Worm (Caenorhabditis elegans) whole organism, L1 larva: ENCODE data around the gene cox-10.

Source experiments
- Y116A8C.19 ChIP-seq: sonication (generic microtip); optimal IDR thresholded peaks from 2 replicates; lab custom pipeline; 2016; ENCODE audit warnings: missing compliant biosample characterization, missing genetic modification characterization, borderline replicate concordance
- alr-1 ChIP-seq: fragments of 200-800 bp; sonication (Bioruptor generic); optimal IDR thresholded peaks from 2 replicates; lab custom pipeline; 2018; ENCODE audit warnings: borderline replicate concordance, mild to moderate bottlenecking, missing genetic modification characterization, missing compliant biosample characterization
- aly-2 ChIP-seq: fragments of 150-350 bp; optimal IDR thresholded peaks from 2 replicates; lab custom pipeline; 2014; ENCODE audit warnings: missing biosample characterization, missing genetic modification characterization
- ama-1 ChIP-seq: fragments of 150-350 bp; optimal IDR thresholded peaks from 2 replicates; lab custom pipeline; 2014
- blmp-1 ChIP-seq: fragments of 150-350 bp; optimal IDR thresholded peaks from 2 replicates; lab custom pipeline; 2014; ENCODE audit warnings: missing biosample characterization, missing genetic modification characterization
- ceh-88 ChIP-seq: fragments of 200-800 bp; sonication (Bioruptor generic); IDR thresholded peaks from 2 replicates; pipeline ENCODE4 v1.3.6; 2022; ENCODE audit warnings: missing genetic modification characterization, missing compliant biosample characterization
- ceh-90 ChIP-seq: sonication (generic microtip); optimal IDR thresholded peaks from 2 replicates; lab custom pipeline; 2016; ENCODE audit warnings: missing genetic modification characterization, missing compliant biosample characterization
- ces-1 ChIP-seq: fragments of 150-350 bp; optimal IDR thresholded peaks from 2 replicates; lab custom pipeline; 2014; ENCODE audit warnings: missing biosample characterization, missing genetic modification reagents, missing genetic modification characterization
- dpl-1 ChIP-seq, 3 experiments: fragments of 150-350 bp in 2 of 3; sonication (generic microtip) in 1 of 3; optimal IDR thresholded peaks; 2 replicates each; lab custom pipeline; 2014 to 2017; ENCODE audit warnings: missing biosample characterization in 3 of 3, missing genetic modification characterization in 3 of 3, missing genetic modification reagents in 3 of 3
- dsc-1 ChIP-seq: sonication (generic microtip); optimal IDR thresholded peaks from 2 replicates; lab custom pipeline; 2016; ENCODE audit warnings: mild to moderate bottlenecking, missing genetic modification characterization, missing compliant biosample characterization
- efl-1 ChIP-seq, 4 experiments: fragments of 150-350 bp; optimal IDR thresholded peaks in 3 of 4; peaks in 1 of 4; 1 replicate in 1 of 4; 2 replicates in 3 of 4; lab custom pipeline; 2014; ENCODE audit warnings: missing biosample characterization in 2 of 4, missing genetic modification characterization in 2 of 4, missing genetic modification reagents in 2 of 4
- elt-2 ChIP-seq: sonication (generic microtip); optimal IDR thresholded peaks from 2 replicates; lab custom pipeline; 2016; ENCODE audit warnings: missing genetic modification characterization, mild to moderate bottlenecking, inconsistent platforms, missing compliant biosample characterization, missing genetic modification reagents
- elt-3 ChIP-seq, 6 experiments: fragments of 150-350 bp in 1 of 6; sonication (generic microtip); optimal IDR thresholded peaks; 2 replicates each; lab custom pipeline; 2017 to 2018; ENCODE audit warnings: missing biosample characterization in 6 of 6, missing genetic modification characterization in 6 of 6, inconsistent platforms in 1 of 6
- fkh-4 ChIP-seq: sonication (generic microtip); optimal IDR thresholded peaks from 2 replicates; lab custom pipeline; 2016; ENCODE audit warnings: missing compliant biosample characterization, missing genetic modification characterization, borderline replicate concordance
- fkh-8 ChIP-seq: sonication (generic microtip); optimal IDR thresholded peaks from 2 replicates; lab custom pipeline; 2016; ENCODE audit warnings: mild to moderate bottlenecking, missing genetic modification characterization, missing compliant biosample characterization
- fos-1 ChIP-seq: fragments of 150-350 bp; optimal IDR thresholded peaks from 2 replicates; lab custom pipeline; 2014; ENCODE audit warnings: missing biosample characterization, missing genetic modification characterization
- grh-1 ChIP-seq: fragments of 200-800 bp; sonication (Bioruptor generic); IDR thresholded peaks from 2 replicates; pipeline ENCODE4 v1.3.6; 2022; ENCODE audit warnings: missing genetic modification reagents, missing genetic modification characterization, missing compliant biosample characterization
- hlh-17 ChIP-seq: fragments of 200-800 bp; sonication (Bioruptor generic); optimal IDR thresholded peaks from 2 replicates; lab custom pipeline; 2018; ENCODE audit warnings: missing genetic modification characterization, mild to moderate bottlenecking, missing compliant biosample characterization, moderate library complexity, borderline replicate concordance
- hpl-2 ChIP-seq: fragments of 150-350 bp; optimal IDR thresholded peaks from 2 replicates; lab custom pipeline; 2014; ENCODE audit warnings: missing biosample characterization, missing genetic modification reagents, missing genetic modification characterization
- jun-1 ChIP-seq: fragments of 150-350 bp; optimal IDR thresholded peaks from 2 replicates; lab custom pipeline; 2014; ENCODE audit warnings: missing biosample characterization, missing genetic modification reagents, missing genetic modification characterization
- lin-13 ChIP-seq: fragments of 150-350 bp; optimal IDR thresholded peaks from 2 replicates; lab custom pipeline; 2014; ENCODE audit warnings: missing biosample characterization, missing genetic modification reagents, missing genetic modification characterization
- lin-15B ChIP-seq: fragments of 150-350 bp; sonication (generic microtip); optimal IDR thresholded peaks from 3 replicates; lab custom pipeline; 2014; ENCODE audit warnings: missing biosample characterization, missing genetic modification characterization
- lin-35 ChIP-seq, 2 experiments: fragments of 150-350 bp; optimal IDR thresholded peaks; 2 replicates each; lab custom pipeline; 2014; ENCODE audit warnings: missing biosample characterization in 2 of 2, missing genetic modification characterization in 2 of 2, missing genetic modification reagents in 2 of 2
- lir-3 ChIP-seq: sonication (generic microtip); optimal IDR thresholded peaks from 2 replicates; lab custom pipeline; 2016; ENCODE audit warnings: mild to moderate bottlenecking, missing genetic modification characterization, moderate library complexity, missing compliant biosample characterization; ENCODE audit not compliant: poor library complexity
- lsy-2 ChIP-seq, 2 experiments: fragments of 150-350 bp; optimal IDR thresholded peaks; 2 replicates each; lab custom pipeline; 2014; ENCODE audit warnings: missing biosample characterization in 2 of 2, missing genetic modification characterization in 2 of 2
- mab-9 ChIP-seq: fragments of 200-800 bp; sonication (Bioruptor generic); IDR thresholded peaks from 2 replicates; pipeline ENCODE4 v1.3.6; 2022; ENCODE audit warnings: missing genetic modification reagents, missing genetic modification characterization, missing compliant biosample characterization
- mdl-1 ChIP-seq, 2 experiments: fragments of 150-350 bp; optimal IDR thresholded peaks; 2 replicates each; lab custom pipeline; 2014 to 2017; ENCODE audit warnings: missing biosample characterization in 2 of 2, missing genetic modification characterization in 2 of 2, inconsistent platforms in 1 of 2
- nhr-11 ChIP-seq: fragments of 150-350 bp; optimal IDR thresholded peaks from 2 replicates; lab custom pipeline; 2014; ENCODE audit warnings: missing biosample characterization, missing genetic modification characterization
- nhr-12 ChIP-seq: sonication (generic microtip); optimal IDR thresholded peaks from 2 replicates; lab custom pipeline; 2017; ENCODE audit warnings: missing biosample characterization, missing genetic modification characterization
- nhr-19 ChIP-seq: fragments of 200-800 bp; sonication (Bioruptor generic); conservative IDR thresholded peaks from 2 replicates; pipeline ENCODE4 v1.3.6; 2022; ENCODE audit warnings: missing genetic modification characterization, missing compliant biosample characterization
- nhr-237 ChIP-seq: fragments of 150-350 bp; optimal IDR thresholded peaks from 2 replicates; lab custom pipeline; 2014; ENCODE audit warnings: missing biosample characterization, missing genetic modification characterization
- nhr-47 ChIP-seq: sonication (generic microtip); optimal IDR thresholded peaks from 2 replicates; lab custom pipeline; 2016; ENCODE audit warnings: mild to moderate bottlenecking, missing genetic modification characterization, moderate library complexity, missing compliant biosample characterization
- nhr-71 ChIP-seq: sonication (generic microtip); optimal IDR thresholded peaks from 2 replicates; lab custom pipeline; 2016; ENCODE audit warnings: mild to moderate bottlenecking, missing genetic modification characterization, moderate library complexity, missing compliant biosample characterization
- nhr-77 ChIP-seq: fragments of 150-350 bp; optimal IDR thresholded peaks from 2 replicates; lab custom pipeline; 2014; ENCODE audit warnings: missing biosample characterization, missing genetic modification characterization
- nhr-85 ChIP-seq: sonication (generic microtip); peaks from one replicate; lab custom pipeline; 2016; ENCODE audit warnings: missing genetic modification characterization, inconsistent platforms, missing compliant biosample characterization
- pag-3 ChIP-seq: sonication (generic microtip); optimal IDR thresholded peaks from 2 replicates; lab custom pipeline; 2017; ENCODE audit warnings: missing genetic modification characterization, mild to moderate bottlenecking, missing compliant biosample characterization, antibody characterized with exemption, borderline replicate concordance; ENCODE audit not compliant: insufficient read depth
- pax-3 ChIP-seq: fragments of 200-800 bp; sonication (Bioruptor generic); optimal IDR thresholded peaks from 2 replicates; lab custom pipeline; 2018; ENCODE audit warnings: mild to moderate bottlenecking, missing genetic modification characterization, moderate library complexity, missing compliant biosample characterization
- pqm-1 ChIP-seq: sonication (generic microtip); optimal IDR thresholded peaks from 3 replicates; lab custom pipeline; 2017; ENCODE audit warnings: missing biosample characterization, missing genetic modification characterization
- rnt-1 ChIP-seq: sonication (generic microtip); optimal IDR thresholded peaks from 2 replicates; lab custom pipeline; 2016; ENCODE audit warnings: mild to moderate bottlenecking, missing genetic modification characterization, moderate library complexity, missing compliant biosample characterization
- skn-1 ChIP-seq: fragments of 150-350 bp; optimal IDR thresholded peaks from 2 replicates; lab custom pipeline; 2014; ENCODE audit warnings: missing biosample characterization, missing genetic modification characterization
- snu-23 ChIP-seq: sonication (generic microtip); optimal IDR thresholded peaks from 2 replicates; lab custom pipeline; 2016; ENCODE audit warnings: missing genetic modification characterization, missing compliant biosample characterization
- sox-4 ChIP-seq: sonication (generic microtip); optimal IDR thresholded peaks from 2 replicates; lab custom pipeline; 2016; ENCODE audit warnings: missing genetic modification characterization, missing compliant biosample characterization
- sup-37 ChIP-seq: fragments of 200-800 bp; sonication (Bioruptor generic); optimal IDR thresholded peaks from 2 replicates; lab custom pipeline; 2018; ENCODE audit warnings: mild to moderate bottlenecking, missing genetic modification characterization, missing compliant biosample characterization
- unc-130 ChIP-seq: fragments of 150-350 bp; optimal IDR thresholded peaks from 2 replicates; lab custom pipeline; 2017; ENCODE audit warnings: missing biosample characterization, missing genetic modification characterization, inconsistent platforms
- unc-30 ChIP-seq: sonication (generic microtip); optimal IDR thresholded peaks from 2 replicates; lab custom pipeline; 2017; ENCODE audit warnings: missing biosample characterization, missing genetic modification characterization
- xbp-1 ChIP-seq: sonication (generic microtip); optimal IDR thresholded peaks from 2 replicates; lab custom pipeline; 2016; ENCODE audit warnings: missing genetic modification characterization, missing compliant biosample characterization
- zag-1 ChIP-seq: fragments of 150-350 bp; optimal IDR thresholded peaks from 2 replicates; lab custom pipeline; 2014; ENCODE audit warnings: missing biosample characterization, missing genetic modification characterization
- ztf-11 ChIP-seq, 2 experiments: sonication (generic microtip); optimal IDR thresholded peaks; 2 replicates each; lab custom pipeline; 2016 to 2017; ENCODE audit warnings: missing genetic modification characterization in 2 of 2, missing biosample characterization in 1 of 2, missing compliant biosample characterization in 1 of 2
- ztf-4 ChIP-seq: fragments of 150-350 bp; optimal IDR thresholded peaks from 2 replicates; lab custom pipeline; 2014; ENCODE audit warnings: missing biosample characterization, missing genetic modification characterization

The cox-10 gene

ce11 chrII:12659676-12660371 lies 19.9 kb upstream of the cox-10 start (continued):
- no peak for TF ChIP-seq pag-3
- TF ChIP-seq hlh-17 (GFP tag; lab: Kevin White, UChicago): no peak
- TF ChIP-seq pqm-1 (tag; lab: Kevin White, UChicago): no peak
- TF ChIP-seq snu-23 (GFP tag; lab: Kevin White, UChicago): peak; percentile 45
- TF ChIP-seq nhr-71: peak; percentile 76
- no peak for TF ChIP-seq mab-9
- no peak for TF ChIP-seq elt-2 (tag; lab: Kevin White, UChicago)
- no peak for TF ChIP-seq grh-1
- no peak for TF ChIP-seq Y116A8C.19
- TF ChIP-seq fkh-8 (tag; lab: Kevin White, UChicago): peak; percentile 16
- TF ChIP-seq elt-3 (tag; optimal IDR thresholded peaks at IDR 0.05; lab: Kevin White, UChicago): peak in 1 of 6 experiments; percentile 15
- no peak for TF ChIP-seq lir-3
- no peak for TF ChIP-seq lin-13 (GFP tag; lab: Kevin White, UChicago)
- TF ChIP-seq nhr-77 (tag; lab: Kevin White, UChicago): no peak
- peak; percentile 31 to 46 for TF ChIP-seq lsy-2 (tag; optimal IDR thresholded peaks at IDR 0.05; lab: Kevin White, UChicago)
- TF ChIP-seq skn-1 (tag; lab: Kevin White, UChicago): no peak
- no peak for TF ChIP-seq sup-37 (GFP tag; lab: Kevin White, UChicago)
- no peak for TF ChIP-seq nhr-12
- TF ChIP-seq blmp-1: no peak
- TF ChIP-seq sox-4 (tag; lab: Kevin White, UChicago): no peak
- TF ChIP-seq mdl-1 (tag; optimal IDR thresholded peaks at IDR 0.05; lab: Kevin White, UChicago): peak in 1 of 2 experiments; percentile 1
- TF ChIP-seq lin-15B (tag; lab: Kevin White, UChicago): no peak
- TF ChIP-seq ztf-4 (tag; lab: Kevin White, UChicago): no peak
- TF ChIP-seq nhr-47 (tag; lab: Kevin White, UChicago): peak; percentile 20
- no peak for TF ChIP-seq jun-1 (tag; lab: Kevin White, UChicago)
- no peak for TF ChIP-seq hpl-2 (GFP tag; lab: Kevin White, UChicago)
- no peak for TF ChIP-seq aly-2 (tag; lab: Kevin White, UChicago)
- peak; percentile 68 for TF ChIP-seq rnt-1 (tag; lab: Kevin White, UChicago)
- TF ChIP-seq fos-1 (tag; lab: Kevin White, UChicago): no peak
- no peak for TF ChIP-seq ces-1 (GFP tag; lab: Kevin White, UChicago)
- no peak for TF ChIP-seq unc-30 (tag; lab: Kevin White, UChicago)
- TF ChIP-seq efl-1 (optimal IDR thresholded peaks at IDR 0.05; lab: Kevin White, UChicago): peak; percentile 12 to 38
- TF ChIP-seq efl-1 (GFP tag; optimal IDR thresholded peaks at IDR 0.05 in 1 of 2; lab: Kevin White, UChicago): peak in 1 of 2 experiments; percentile 22
- TF ChIP-seq unc-130 (tag; lab: Kevin White, UChicago): peak; percentile 59
- TF ChIP-seq nhr-19 (GFP tag; lab: Robert Waterston, UW): peak; percentile 52
- no peak for TF ChIP-seq ama-1
- no peak for TF ChIP-seq ceh-88
- TF ChIP-seq alr-1 (tag; lab: Kevin White, UChicago): no peak
- TF ChIP-seq nhr-85 (tag; lab: Kevin White, UChicago): no peak
- TF ChIP-seq xbp-1 (tag; lab: Kevin White, UChicago): no peak
- TF ChIP-seq nhr-237 (tag; lab: Kevin White, UChicago): no peak
- no peak for TF ChIP-seq zag-1 (tag; lab: Kevin White, UChicago)
- peak in 1 of 2 experiments; percentile 13 for TF ChIP-seq lin-35 (GFP tag; optimal IDR thresholded peaks at IDR 0.05; lab: Kevin White, UChicago)
- peak in 2 of 3 experiments; percentile 13 to 29 for TF ChIP-seq dpl-1 (GFP tag; optimal IDR thresholded peaks at IDR 0.05; lab: Kevin White, UChicago)
- TF ChIP-seq dsc-1 (tag; lab: Kevin White, UChicago): peak; percentile 95
- TF ChIP-seq ceh-90 (tag; lab: Kevin White, UChicago): no peak
- no peak for TF ChIP-seq pax-3 (tag; lab: Kevin White, UChicago)
- TF ChIP-seq nhr-11 (tag; lab: Kevin White, UChicago): no peak
- no peak for TF ChIP-seq ztf-11 (tag; optimal IDR thresholded peaks at IDR 0.05; lab: Kevin White, UChicago)
- TF ChIP-seq fkh-4 (tag; lab: Kevin White, UChicago): peak; percentile 58
